Worm (Caenorhabditis elegans) whole organism, mixed stage, embryonic: ENCODE results near the gene sedl-1.
"Not testable (repeated sequence)": the region's sequence is repeated elsewhere in the genome, so short reads cannot be mapped to it uniquely, and the experiment has no call there.

Source experiments
- bed-3 ChIP-seq: fragments of 200-800 bp; sonication (Bioruptor generic); optimal IDR thresholded peaks from 3 replicates; lab custom pipeline; 2018; ENCODE audit warnings: mild to moderate bottlenecking, missing genetic modification characterization, moderate library complexity, missing compliant biosample characterization
- blmp-1 ChIP-seq: fragments of 150-350 bp; optimal IDR thresholded peaks from 2 replicates; lab custom pipeline; 2014; ENCODE audit warnings: missing biosample characterization, missing genetic modification characterization
- ceh-39 ChIP-seq: fragments of 150-350 bp; optimal IDR thresholded peaks from 2 replicates; lab custom pipeline; 2014; ENCODE audit warnings: missing biosample characterization, missing genetic modification characterization
- ceh-43 ChIP-seq: fragments of 200-800 bp; sonication (Bioruptor generic); optimal IDR thresholded peaks from 2 replicates; lab custom pipeline; 2018; ENCODE audit warnings: mild to moderate bottlenecking, missing genetic modification characterization, moderate library complexity, missing compliant biosample characterization
- ceh-83 ChIP-seq: fragments of 200-800 bp; sonication (Bioruptor generic); optimal IDR thresholded peaks from 2 replicates; lab custom pipeline; 2018; ENCODE audit warnings: mild to moderate bottlenecking, missing genetic modification characterization, missing compliant biosample characterization
- ces-1 ChIP-seq: fragments of 150-350 bp; optimal IDR thresholded peaks from 2 replicates; lab custom pipeline; 2014; ENCODE audit warnings: missing biosample characterization, missing genetic modification reagents, missing genetic modification characterization
- cnd-1 ChIP-seq: fragments of 200-800 bp; sonication (Bioruptor generic); optimal IDR thresholded peaks from 2 replicates; lab custom pipeline; 2018; ENCODE audit warnings: mild to moderate bottlenecking, missing genetic modification characterization, missing compliant biosample characterization
- drap-1 ChIP-seq: fragments of 200-800 bp; sonication (Bioruptor generic); optimal IDR thresholded peaks from 3 replicates; lab custom pipeline; 2018; ENCODE audit warnings: mild to moderate bottlenecking, missing genetic modification characterization, missing compliant biosample characterization
- elt-1 ChIP-seq: sonication (generic microtip); optimal IDR thresholded peaks from 2 replicates; lab custom pipeline; 2017; ENCODE audit warnings: missing genetic modification characterization, mild to moderate bottlenecking, missing compliant biosample characterization, antibody characterized with exemption, moderate library complexity, borderline replicate concordance; ENCODE audit not compliant: insufficient read depth
- elt-3 ChIP-seq: fragments of 150-350 bp; optimal IDR thresholded peaks from 2 replicates; lab custom pipeline; 2014; ENCODE audit warnings: missing biosample characterization, missing genetic modification characterization
- flh-1 ChIP-seq: fragments of 200-800 bp; sonication (Bioruptor generic); optimal IDR thresholded peaks from 2 replicates; lab custom pipeline; 2018; ENCODE audit warnings: mild to moderate bottlenecking, missing genetic modification characterization, moderate library complexity, missing compliant biosample characterization
- ham-2 ChIP-seq: fragments of 200-800 bp; sonication (Bioruptor generic); optimal IDR thresholded peaks from 2 replicates; lab custom pipeline; 2018; ENCODE audit warnings: mild to moderate bottlenecking, missing genetic modification characterization, missing compliant biosample characterization
- hlh-1 ChIP-seq: fragments of 150-350 bp; optimal IDR thresholded peaks from 2 replicates; lab custom pipeline; 2014; ENCODE audit warnings: missing biosample characterization, missing genetic modification reagents, missing genetic modification characterization
- lin-13 ChIP-seq: fragments of 150-350 bp; optimal IDR thresholded peaks from 2 replicates; lab custom pipeline; 2014; ENCODE audit warnings: missing biosample characterization, missing genetic modification characterization
- lin-32 ChIP-seq: fragments of 200-800 bp; sonication (Bioruptor generic); optimal IDR thresholded peaks from 2 replicates; lab custom pipeline; 2018; ENCODE audit warnings: mild to moderate bottlenecking, missing genetic modification characterization, missing compliant biosample characterization
- lsy-2 ChIP-seq: fragments of 150-350 bp; optimal IDR thresholded peaks from 2 replicates; lab custom pipeline; 2014; ENCODE audit warnings: missing biosample characterization, missing genetic modification characterization
- mab-5 ChIP-seq: fragments of 150-350 bp; optimal IDR thresholded peaks from 2 replicates; lab custom pipeline; 2014; ENCODE audit warnings: missing biosample characterization, missing genetic modification characterization
- mls-2 ChIP-seq: sonication (generic microtip); optimal IDR thresholded peaks from 2 replicates; lab custom pipeline; 2016; ENCODE audit warnings: mild to moderate bottlenecking, missing genetic modification characterization, moderate library complexity, missing compliant biosample characterization
- nhr-12 ChIP-seq: fragments of 150-350 bp; optimal IDR thresholded peaks from 2 replicates; lab custom pipeline; 2014; ENCODE audit warnings: missing biosample characterization, missing genetic modification characterization
- nhr-2 ChIP-seq: fragments of 150-350 bp; optimal IDR thresholded peaks from 2 replicates; lab custom pipeline; 2014; ENCODE audit warnings: missing biosample characterization, missing genetic modification characterization
- nhr-237 ChIP-seq: fragments of 150-350 bp; optimal IDR thresholded peaks from 2 replicates; lab custom pipeline; 2014; ENCODE audit warnings: missing biosample characterization, missing genetic modification characterization
- nhr-28 ChIP-seq: fragments of 150-350 bp; optimal IDR thresholded peaks from 2 replicates; lab custom pipeline; 2014; ENCODE audit warnings: missing biosample characterization, missing genetic modification characterization
- nhr-76 ChIP-seq: sonication (generic microtip); optimal IDR thresholded peaks from 2 replicates; lab custom pipeline; 2017; ENCODE audit warnings: missing biosample characterization, missing genetic modification characterization
- pha-4 ChIP-seq: fragments of 150-350 bp; optimal IDR thresholded peaks from 2 replicates; lab custom pipeline; 2018; ENCODE audit warnings: missing biosample characterization, missing genetic modification reagents, missing genetic modification characterization
- sptf-1 ChIP-seq: sonication (generic microtip); optimal IDR thresholded peaks from 2 replicates; lab custom pipeline; 2017; ENCODE audit warnings: mild to moderate bottlenecking, missing genetic modification characterization, moderate library complexity, missing compliant biosample characterization
- tbx-8 ChIP-seq: fragments of 200-800 bp; sonication (Bioruptor generic); optimal IDR thresholded peaks from 2 replicates; lab custom pipeline; 2018; ENCODE audit warnings: mild to moderate bottlenecking, missing genetic modification characterization, moderate library complexity, missing compliant biosample characterization
- unc-120 ChIP-seq: sonication (generic microtip); optimal IDR thresholded peaks from 2 replicates; lab custom pipeline; 2017; ENCODE audit warnings: missing genetic modification characterization, missing compliant biosample characterization; ENCODE audit not compliant: poor library complexity, severe bottlenecking
- unc-39 ChIP-seq: fragments of 150-350 bp; optimal IDR thresholded peaks from 2 replicates; lab custom pipeline; 2014; ENCODE audit warnings: missing biosample characterization, missing genetic modification characterization
- ztf-11 ChIP-seq: fragments of 150-350 bp; optimal IDR thresholded peaks from 2 replicates; lab custom pipeline; 2014; ENCODE audit warnings: missing biosample characterization, missing genetic modification characterization

Gene sedl-1

DNA sequence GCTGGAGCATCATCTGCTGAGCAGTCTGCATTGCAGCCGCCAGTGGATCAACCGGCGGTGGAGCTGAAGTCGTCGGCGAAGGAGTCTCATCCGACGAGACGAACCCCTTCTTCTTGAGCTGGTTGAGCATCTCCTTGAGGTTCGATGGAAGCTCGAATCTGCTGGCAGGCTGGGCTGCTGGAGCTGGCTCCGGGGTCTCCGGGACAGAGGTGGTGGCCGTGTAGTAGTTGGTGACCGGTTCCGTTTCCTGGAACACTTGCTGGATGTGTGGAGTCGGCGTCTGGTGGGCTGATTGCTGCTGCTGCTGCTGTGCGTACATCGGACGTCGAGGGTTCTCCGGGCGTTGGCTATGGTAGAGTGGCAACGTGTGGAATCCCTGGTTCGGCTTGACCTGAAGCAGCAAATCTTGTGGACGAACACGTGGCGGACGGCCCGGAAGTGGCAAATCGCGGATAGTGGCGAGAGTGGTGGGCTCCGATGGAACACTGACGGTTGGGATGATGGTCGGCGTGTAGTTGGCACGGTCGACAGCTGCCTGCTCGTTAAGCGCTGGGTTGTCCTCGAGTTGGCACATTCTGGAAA lies 1.6 kb upstream of the sedl-1 start:
- TF ChIP-seq unc-39 (tag; lab: Kevin White, UChicago) (no peak), bed-3 (no peak), cnd-1 (tag; lab: Kevin White, UChicago) (no peak), drap-1 (GFP tag; lab: Kevin White, UChicago) (no peak), ztf-11 (tag; lab: Kevin White, UChicago) (no peak), ceh-39 (tag; lab: Kevin White, UChicago) (no peak), ces-1 (GFP tag; lab: Kevin White, UChicago) (no peak), tbx-8 (GFP tag; lab: Kevin White, UChicago) (no peak), flh-1 (GFP tag; lab: Kevin White, UChicago) (no peak)
- TF ChIP-seq, all 35 proteins: peak for 0

DNA sequence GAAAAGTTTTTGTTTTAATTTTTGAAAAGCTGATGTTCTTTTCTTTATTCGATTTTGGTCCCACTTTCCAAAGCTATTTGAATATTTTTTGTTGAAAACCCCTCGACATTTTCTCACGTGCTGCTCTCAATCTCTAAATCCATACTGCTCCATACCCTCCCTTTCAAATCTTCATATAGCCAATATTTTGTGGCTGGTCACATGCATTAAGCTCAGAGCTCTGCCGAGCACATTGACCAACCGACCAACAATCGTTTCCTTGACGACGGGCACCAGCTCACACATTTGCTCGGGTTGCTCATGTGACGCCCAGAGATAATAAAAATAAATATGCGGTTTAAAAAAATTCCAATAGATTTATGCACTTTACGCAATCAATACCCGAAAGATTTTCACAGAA lies 1.1 kb downstream of the sedl-1 start:
- TF ChIP-seq flh-1 (GFP tag; lab: Kevin White, UChicago) (no peak), unc-120 (tag; lab: Kevin White, UChicago) (no peak), nhr-2 (no peak), mls-2 (tag; lab: Kevin White, UChicago) (no peak), cnd-1 (tag; lab: Kevin White, UChicago) (no peak), elt-3 (tag; lab: Kevin White, UChicago) (no peak), ceh-39 (tag; lab: Kevin White, UChicago) (no peak), nhr-28 (tag; lab: Kevin White, UChicago) (no peak), blmp-1 (tag; lab: Kevin White, UChicago) (no peak), ztf-11 (tag; lab: Kevin White, UChicago) (no peak), lsy-2 (tag; lab: Kevin White, UChicago) (no peak), nhr-76 (no peak), tbx-8 (GFP tag; lab: Kevin White, UChicago) (no peak), nhr-12 (no peak), drap-1 (GFP tag; lab: Kevin White, UChicago) (no peak), mab-5 (tag; lab: Kevin White, UChicago) (no peak), lin-32 (GFP tag; lab: Kevin White, UChicago) (no peak), hlh-1 (tag; lab: Kevin White, UChicago) (no peak), ceh-83 (no peak), ceh-43 (GFP tag; lab: Kevin White, UChicago) (no peak)

DNA sequence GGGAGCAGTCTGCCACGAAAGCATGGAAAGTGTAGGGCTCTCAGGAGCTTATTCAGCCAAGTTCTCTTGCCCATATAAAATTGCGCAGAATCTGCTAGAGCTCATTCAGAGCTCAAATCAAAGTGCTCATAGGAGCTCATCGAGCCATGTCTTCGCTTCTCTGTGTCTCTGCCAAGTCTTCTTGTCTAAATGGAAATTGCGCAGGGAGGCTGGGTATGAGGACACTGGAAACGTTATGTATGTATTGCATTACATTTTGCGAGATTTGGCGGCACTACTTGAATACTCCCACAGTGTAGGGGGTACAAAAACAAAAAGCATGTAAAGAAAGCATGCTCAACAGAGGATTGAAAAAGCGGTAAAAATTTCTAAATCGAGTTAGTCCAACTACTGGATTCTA lies 3.0 kb downstream of the sedl-1 start:
- TF ChIP-seq nhr-12: no peak
- no peak for TF ChIP-seq sptf-1 (tag; lab: Kevin White, UChicago)
- TF ChIP-seq elt-3 (tag; lab: Kevin White, UChicago): no peak
- TF ChIP-seq mab-5 (tag; lab: Kevin White, UChicago): no peak
- TF ChIP-seq ham-2 (GFP tag; lab: Kevin White, UChicago): no peak
- TF ChIP-seq mls-2 (tag; lab: Kevin White, UChicago): no peak
- TF ChIP-seq pha-4: no peak
- no peak for TF ChIP-seq lin-13 (tag; lab: Kevin White, UChicago)
- TF ChIP-seq nhr-28 (tag; lab: Kevin White, UChicago): no peak
- no peak for TF ChIP-seq ces-1 (GFP tag; lab: Kevin White, UChicago)
- TF ChIP-seq ceh-43 (GFP tag; lab: Kevin White, UChicago): no peak
- no peak for TF ChIP-seq blmp-1 (tag; lab: Kevin White, UChicago)
- no peak for TF ChIP-seq nhr-2
- TF ChIP-seq unc-120 (tag; lab: Kevin White, UChicago): no peak

DNA sequence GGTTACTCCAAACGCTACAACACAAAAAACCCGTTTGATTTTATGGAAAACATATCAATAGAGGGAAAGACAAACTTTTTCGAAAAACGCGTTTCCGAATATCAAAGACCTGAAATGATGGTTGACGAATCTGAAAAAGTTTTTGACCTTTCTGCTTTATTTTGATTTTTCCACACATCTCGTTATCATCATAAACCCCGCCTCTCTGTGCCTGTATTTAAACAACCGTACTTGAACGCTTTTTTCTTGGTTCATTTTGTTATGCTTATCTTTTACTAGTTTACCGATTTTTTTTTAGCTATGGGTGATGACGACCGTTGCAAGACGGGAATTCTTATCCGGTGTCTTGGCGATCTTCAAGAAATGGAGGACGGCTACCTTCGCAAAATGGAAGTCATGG lies 9.4 kb downstream of the sedl-1 start, which contains the start of gene F19G12.1:
Gene F19G12.1 (plus strand): TSS at position 301 of the 400 bp plus-strand sequence.
- TF ChIP-seq elt-1 (tag; lab: Kevin White, UChicago); drap-1 (GFP tag; lab: Kevin White, UChicago); lin-32 (GFP tag; lab: Kevin White, UChicago): not testable (repeated sequence)
- TF ChIP-seq, all 35 proteins: peak for 0; not testable (repeated sequence) for 35

DNA sequence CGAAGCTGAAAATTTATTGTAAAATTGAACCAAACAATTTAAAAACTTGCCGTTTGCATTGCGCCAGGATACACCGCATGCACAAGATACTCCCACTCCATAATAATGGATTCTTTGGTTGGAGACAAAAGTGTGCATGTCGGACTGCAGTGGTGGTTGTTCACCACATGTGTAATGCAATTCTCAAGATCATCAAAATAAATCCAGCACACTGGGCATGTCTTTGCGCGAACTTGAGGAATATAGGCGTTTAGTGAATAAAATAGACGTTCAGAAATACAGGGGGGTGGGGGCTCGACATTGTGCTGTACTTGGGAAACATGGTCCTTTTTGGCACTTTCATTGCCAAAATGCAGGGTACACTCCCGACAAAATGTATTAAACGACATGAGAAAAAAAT lies 13.6 kb downstream of the sedl-1 start, which contains the start of gene F19G12.11:
Gene F19G12.11 (minus strand): TSS at position 101 of the 400 bp plus-strand sequence.
- TF ChIP-seq nhr-237 (tag; lab: Kevin White, UChicago): no peak
- no peak for TF ChIP-seq sptf-1 (tag; lab: Kevin White, UChicago)
- TF ChIP-seq nhr-28 (tag; lab: Kevin White, UChicago): no peak
- TF ChIP-seq, all 35 proteins: peak for 0
